Fruit fly (Drosophila melanogaster) S2 (cell line): Measurements from ENCODE around the gene CG6678.

ENCODE experiments used
- CG8478 ChIP-seq: fragments of >200 bp; optimal IDR thresholded peaks from 2 replicates; lab custom pipeline; 2018
- CTCF ChIP-seq, 2 experiments: fragments of >200 bp; optimal IDR thresholded peaks; 2 replicates each; lab custom pipeline; 2018

DNA sequence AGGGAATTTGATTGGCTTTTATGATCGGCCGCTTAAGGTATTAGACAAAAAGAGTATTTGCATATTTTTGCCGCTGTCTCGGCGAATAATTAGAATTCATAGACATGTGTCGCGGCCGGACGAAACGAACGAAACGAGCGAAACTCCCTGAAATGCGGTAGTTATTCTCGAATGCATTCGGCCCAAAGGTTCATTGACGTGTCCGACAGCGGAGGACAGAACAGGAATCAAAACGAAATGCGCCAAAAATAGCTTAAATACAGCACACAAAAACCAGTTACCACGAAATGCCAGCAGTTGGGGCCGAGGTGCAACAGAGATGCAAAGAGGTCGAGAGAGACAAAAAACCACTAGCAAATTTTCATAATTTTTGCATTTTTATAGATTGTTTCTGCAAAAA is 17.5 kb downstream of the CG6678 start:
- TF ChIP-seq CTCF (optimal IDR thresholded peaks at IDR 0.05; lab: Kevin White, UChicago) (no peak), CG8478 (lab: Kevin White, UChicago) (no peak)
